Comparison of ENCODE assay signal across 5 fruit fly cellular contexts in the genomic region with DNA sequence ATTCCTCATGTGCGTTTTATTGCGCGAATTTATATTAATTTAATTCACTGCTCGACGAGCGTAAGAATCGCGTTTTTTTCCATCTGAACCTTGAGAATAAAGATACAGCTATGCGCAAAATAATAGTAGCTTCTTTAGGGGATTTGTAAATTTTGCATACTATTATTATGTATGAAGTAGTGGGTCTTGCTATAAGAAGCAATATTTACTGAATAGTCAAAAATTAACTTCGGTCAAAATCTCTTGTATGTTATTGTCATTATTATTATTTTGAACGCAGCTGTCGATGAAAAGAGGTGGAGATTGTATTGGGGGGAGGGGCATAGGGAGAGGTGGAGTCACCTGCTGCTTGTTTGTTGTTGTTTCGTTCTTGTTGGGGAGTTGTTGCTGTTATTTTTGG.
TF ChIP-seq lines count a peak whose summit lies in the region.

No protein-coding gene starts in this region.

- TF ChIP-seq CTCF in whole organism, embryonic (GFP tag; optimal IDR thresholded peaks at IDR 0.05; lab: Kevin White, UChicago): peak; percentile 59

TF ChIP-seq in whole organism, adult, 20 proteins besides CTCF, POLR2A, EP300 and RAD21:
- TF ChIP-seq CG14711 (tag; optimal IDR thresholded peaks at IDR 0.05; lab: Kevin White, UChicago) (peak; percentile 60), bab1 (GFP tag; optimal IDR thresholded peaks at IDR 0.05; lab: Kevin White, UChicago) (peak; percentile 71), kay (GFP tag; lab: Kevin White, UChicago; ENCODE audit: borderline replicate concordance) (peak; percentile 58), CG7045 (GFP tag; optimal IDR thresholded peaks at IDR 0.05; lab: Kevin White, UChicago) (peak; percentile 4), pad (GFP tag; optimal IDR thresholded peaks at IDR 0.05; lab: Kevin White, UChicago) (no peak), Clk (GFP tag; optimal IDR thresholded peaks at IDR 0.05; lab: Kevin White, UChicago) (no peak)

TF ChIP-seq in whole organism, embryonic, 481 proteins besides CTCF, POLR2A, EP300 and RAD21 (continues in another document):
- peak; percentile 86 for TF ChIP-seq Side (GFP tag; optimal IDR thresholded peaks at IDR 0.05; lab: Kevin White, UChicago)
- peak; percentile 68 for TF ChIP-seq CG7556 (GFP tag; optimal IDR thresholded peaks at IDR 0.05; lab: Kevin White, UChicago)
- peak; percentile 21 for TF ChIP-seq abd-A (tag; optimal IDR thresholded peaks at IDR 0.05; lab: Kevin White, UChicago)
- TF ChIP-seq CG31441 (GFP tag; IDR thresholded peaks at IDR 0.05; lab: Robert Waterston, UW): peak; percentile 51
- peak; percentile 11 for TF ChIP-seq jing (GFP tag; optimal IDR thresholded peaks at IDR 0.05; lab: Kevin White, UChicago)
- TF ChIP-seq corto (GFP tag; optimal IDR thresholded peaks at IDR 0.05; lab: Kevin White, UChicago): peak; percentile 58
- peak; percentile 80 for TF ChIP-seq NK7.1 (GFP tag; optimal IDR thresholded peaks at IDR 0.05; lab: Kevin White, UChicago)
- peak; percentile 83 for TF ChIP-seq sisA (GFP tag; IDR thresholded peaks at IDR 0.05; lab: Robert Waterston, UW)
- no peak for TF ChIP-seq dan (GFP tag; IDR thresholded peaks at IDR 0.05; lab: Robert Waterston, UW)
- TF ChIP-seq Hmr (GFP tag; optimal IDR thresholded peaks at IDR 0.05; lab: Kevin White, UChicago): peak; percentile 66
- peak; percentile 32 for TF ChIP-seq CG8290 (GFP tag; optimal IDR thresholded peaks at IDR 0.05; lab: Kevin White, UChicago)
- TF ChIP-seq CG8290 (tag; optimal IDR thresholded peaks at IDR 0.05; lab: Kevin White, UChicago): peak in 1 of 2 experiments; percentile 64
- TF ChIP-seq CG1647 (GFP tag; optimal IDR thresholded peaks at IDR 0.05; lab: Kevin White, UChicago): peak; percentile 89
- TF ChIP-seq hkb (optimal IDR thresholded peaks at IDR 0.05; lab: Kevin White, UChicago): no peak
- TF ChIP-seq hkb (GFP tag; IDR thresholded peaks at IDR 0.05; lab: Robert Waterston, UW): peak; percentile 93
- peak; percentile 13; the same call in 1 of the 2 replicates for TF ChIP-seq Dip2 (GFP tag; IDR thresholded peaks at IDR 0.05; lab: Robert Waterston, UW)
- peak; percentile 68 for TF ChIP-seq CG1603 (tag; optimal IDR thresholded peaks at IDR 0.05; lab: Kevin White, UChicago)
- TF ChIP-seq hb (GFP tag; IDR thresholded peaks at IDR 0.05; lab: Robert Waterston, UW; ENCODE audit: partially characterized antibody): no peak
- TF ChIP-seq HLH54F (GFP tag; optimal IDR thresholded peaks at IDR 0.05; lab: Kevin White, UChicago): peak; percentile 63
- TF ChIP-seq ash1 (GFP tag; optimal IDR thresholded peaks at IDR 0.05; lab: Kevin White, UChicago): peak; percentile 70

TF ChIP-seq in whole organism, prepupa, 60 proteins besides CTCF, POLR2A, EP300 and RAD21 (continues in another document):
- TF ChIP-seq CG32006 (GFP tag; optimal IDR thresholded peaks at IDR 0.05; lab: Kevin White, UChicago) (peak; percentile 73), fd59A (GFP tag; optimal IDR thresholded peaks at IDR 0.05; lab: Kevin White, UChicago) (peak; percentile 82), CG3919 (GFP tag; optimal IDR thresholded peaks at IDR 0.05; lab: Kevin White, UChicago) (peak; percentile 95), CG6276 (GFP tag; optimal IDR thresholded peaks at IDR 0.05; lab: Kevin White, UChicago) (peak; percentile 75), CG10631 (GFP tag; optimal IDR thresholded peaks at IDR 0.05; lab: Kevin White, UChicago) (peak; percentile 75), CG6854 (GFP tag; optimal IDR thresholded peaks at IDR 0.05; lab: Kevin White, UChicago) (peak; percentile 89), CG10669 (GFP tag; optimal IDR thresholded peaks at IDR 0.05; lab: Kevin White, UChicago) (peak; percentile 96), fd85E (GFP tag; optimal IDR thresholded peaks at IDR 0.05; lab: Kevin White, UChicago) (peak; percentile 85), CG11294 (GFP tag; IDR thresholded peaks at IDR 0.05; lab: Robert Waterston, UW) (peak; percentile 73), fkh (GFP tag; optimal IDR thresholded peaks at IDR 0.05; lab: Kevin White, UChicago) (no peak), Eip78C (GFP tag; lab: Kevin White, UChicago) (peak; percentile 99), topi (GFP tag; optimal IDR thresholded peaks at IDR 0.05; lab: Kevin White, UChicago) (peak; percentile 97), dsx (GFP tag; optimal IDR thresholded peaks at IDR 0.05; lab: Kevin White, UChicago; ENCODE audit: poor library complexity, severe bottlenecking) (peak; percentile 90), Ets21C (GFP tag; optimal IDR thresholded peaks at IDR 0.05; lab: Kevin White, UChicago) (peak; percentile 71), CG1621 (tag; optimal IDR thresholded peaks at IDR 0.05; lab: Kevin White, UChicago) (peak; percentile 84), Ets96B (tag; optimal IDR thresholded peaks at IDR 0.05; lab: Kevin White, UChicago) (peak; percentile 95), CG4318 (GFP tag; optimal IDR thresholded peaks at IDR 0.05; lab: Kevin White, UChicago) (peak; percentile 2), net (GFP tag; optimal IDR thresholded peaks at IDR 0.05; lab: Kevin White, UChicago) (peak; percentile 78), ss (GFP tag; optimal IDR thresholded peaks at IDR 0.05; lab: Kevin White, UChicago) (peak; percentile 90 to 95), Sox102F (GFP tag; optimal IDR thresholded peaks at IDR 0.05; lab: Kevin White, UChicago) (peak; percentile 82)

TF ChIP-seq in whole organism, pupa, 21 proteins besides CTCF, POLR2A, EP300 and RAD21:
- TF ChIP-seq EcR (GFP tag; optimal IDR thresholded peaks at IDR 0.05; lab: Kevin White, UChicago) (peak; percentile 39), Ets98B (GFP tag; IDR thresholded peaks at IDR 0.05; lab: Robert Waterston, UW) (peak; percentile 82), Pif1B (GFP tag; optimal IDR thresholded peaks at IDR 0.05; lab: Kevin White, UChicago) (peak; percentile 94), CG4496 (GFP tag; IDR thresholded peaks at IDR 0.05; lab: Robert Waterston, UW) (peak; percentile 89), rn (GFP tag; IDR thresholded peaks at IDR 0.05; lab: Robert Waterston, UW) (0 out of 2 replicates have a peak, but pooled peaks have one; percentile 54), CG9948 (tag; optimal IDR thresholded peaks at IDR 0.05; lab: Kevin White, UChicago) (peak; percentile 95), CG13204 (GFP tag; optimal IDR thresholded peaks at IDR 0.05; lab: Kevin White, UChicago) (peak; percentile 79), fd96Ca (GFP tag; IDR thresholded peaks at IDR 0.05; lab: Robert Waterston, UW) (peak; percentile 88), CG8301 (tag; optimal IDR thresholded peaks at IDR 0.05; lab: Kevin White, UChicago) (peak; percentile 88), CG10348 (GFP tag; IDR thresholded peaks at IDR 0.05; lab: Robert Waterston, UW) (0 out of 2 replicates have a peak, but pooled peaks have one; percentile 26), CG17806 (tag; optimal IDR thresholded peaks at IDR 0.05; lab: Kevin White, UChicago) (peak; percentile 97), CG12605 (GFP tag; IDR thresholded peaks at IDR 0.05; lab: Robert Waterston, UW) (peak; percentile 90), CG32121 (GFP tag; IDR thresholded peaks at IDR 0.05; lab: Robert Waterston, UW) (peak; percentile 84), CG34367 (tag; optimal IDR thresholded peaks at IDR 0.05; lab: Kevin White, UChicago) (peak; percentile 81), CG14655 (GFP tag; optimal IDR thresholded peaks at IDR 0.05; lab: Kevin White, UChicago) (peak; percentile 89), CG15710 (tag; optimal IDR thresholded peaks at IDR 0.05; lab: Kevin White, UChicago) (peak; percentile 89), gl (tag; optimal IDR thresholded peaks at IDR 0.05; lab: Kevin White, UChicago) (peak; percentile 90), Snoo (tag; optimal IDR thresholded peaks at IDR 0.05; lab: Kevin White, UChicago) (peak; percentile 77), D1 (tag; optimal IDR thresholded peaks at IDR 0.05; lab: Kevin White, UChicago) (peak; percentile 86), CG8159 (tag; optimal IDR thresholded peaks at IDR 0.05; lab: Kevin White, UChicago) (peak; percentile 97), Pif1A (GFP tag; optimal IDR thresholded peaks at IDR 0.05; lab: Kevin White, UChicago) (peak; percentile 95)

TF ChIP-seq in whole organism, wandering third instar larva, 38 proteins besides CTCF, POLR2A, EP300 and RAD21 (continues in another document):
- TF ChIP-seq CG32264 (GFP tag; optimal IDR thresholded peaks at IDR 0.05; lab: Kevin White, UChicago) (peak; percentile 93), Dif (GFP tag; optimal IDR thresholded peaks at IDR 0.05; lab: Kevin White, UChicago; ENCODE audit: partially characterized antibody) (no peak), h (GFP tag; optimal IDR thresholded peaks at IDR 0.05; lab: Kevin White, UChicago) (peak; percentile 98), jim (GFP tag; optimal IDR thresholded peaks at IDR 0.05; lab: Kevin White, UChicago) (no peak), Myc (optimal IDR thresholded peaks at IDR 0.05; lab: Kevin White, UChicago) (no peak), HLH106 (tag; optimal IDR thresholded peaks at IDR 0.05; lab: Kevin White, UChicago) (peak; percentile 75), dsf (GFP tag; optimal IDR thresholded peaks at IDR 0.05; lab: Kevin White, UChicago; ENCODE audit: borderline replicate concordance) (no peak), OdsH (GFP tag; optimal IDR thresholded peaks at IDR 0.05; lab: Kevin White, UChicago) (peak; percentile 72), CG9705 (GFP tag; optimal IDR thresholded peaks at IDR 0.05; lab: Kevin White, UChicago) (peak; percentile 51), usp (GFP tag; optimal IDR thresholded peaks at IDR 0.05; lab: Kevin White, UChicago) (no peak), br (GFP tag; optimal IDR thresholded peaks at IDR 0.05; lab: Kevin White, UChicago) (peak; percentile 72), Mio (GFP tag; optimal IDR thresholded peaks at IDR 0.05; lab: Kevin White, UChicago) (no peak), pan (optimal IDR thresholded peaks at IDR 0.05; lab: Kevin White, UChicago) (no peak), ey (GFP tag; optimal IDR thresholded peaks at IDR 0.05; lab: Kevin White, UChicago) (peak; percentile 75), sv (GFP tag; optimal IDR thresholded peaks at IDR 0.05; lab: Kevin White, UChicago) (peak; percentile 18), sage (GFP tag; optimal IDR thresholded peaks at IDR 0.05; lab: Kevin White, UChicago) (peak; percentile 83), Vsx2 (GFP tag; optimal IDR thresholded peaks at IDR 0.05; lab: Kevin White, UChicago; ENCODE audit: partially characterized antibody) (no peak), tai (GFP tag; optimal IDR thresholded peaks at IDR 0.05; lab: Kevin White, UChicago) (no peak), Hr78 (GFP tag; optimal IDR thresholded peaks at IDR 0.05; lab: Kevin White, UChicago) (no peak), N (GFP tag; optimal IDR thresholded peaks at IDR 0.05; lab: Kevin White, UChicago) (no peak), psq (GFP tag; optimal IDR thresholded peaks at IDR 0.05; lab: Kevin White, UChicago) (peak; percentile 55), Hnf4 (GFP tag; optimal IDR thresholded peaks at IDR 0.05; lab: Kevin White, UChicago) (peak; percentile 71), Abd-B (GFP tag; optimal IDR thresholded peaks at IDR 0.05; lab: Kevin White, UChicago) (no peak), Sp1 (GFP tag; optimal IDR thresholded peaks at IDR 0.05; lab: Kevin White, UChicago) (peak; percentile 72), rgr (GFP tag; optimal IDR thresholded peaks at IDR 0.05; lab: Kevin White, UChicago) (peak; percentile 75), lola (GFP tag; optimal IDR thresholded peaks at IDR 0.05; lab: Kevin White, UChicago) (no peak)
